Fruit fly (Drosophila melanogaster) whole organism, prepupa: ENCODE data around the gene CG7320.

Experiments used
- Blimp-1 ChIP-seq: fragments of 200-800 bp; sonication (Bioruptor generic); optimal IDR thresholded peaks from 3 replicates; lab custom pipeline; 2017; ENCODE audit warnings: missing biosample characterization, missing genetic modification characterization, mild to moderate bottlenecking, moderate library complexity, missing genetic modification reagents
- CG10669 ChIP-seq: fragments of 200-800 bp; sonication (Bioruptor generic); optimal IDR thresholded peaks from 3 replicates; lab custom pipeline; 2018; ENCODE audit warnings: missing biosample characterization, mild to moderate bottlenecking, missing genetic modification characterization, moderate library complexity
- CG11294 ChIP-seq: fragments of 200-800 bp; sonication (Bioruptor generic); IDR thresholded peaks from 2 replicates; pipeline ENCODE4 v1.3.6; 2022; ENCODE audit warnings: missing biosample characterization, missing genetic modification characterization
- CG15336 ChIP-seq: fragments of 200-800 bp; sonication (Bioruptor generic); IDR thresholded peaks from 2 replicates; pipeline ENCODE4 v1.3.6; 2022; ENCODE audit warnings: missing biosample characterization, missing genetic modification characterization
- CG1621 ChIP-seq: fragments of 200-800 bp; sonication (Bioruptor generic); optimal IDR thresholded peaks from 3 replicates; lab custom pipeline; 2018; ENCODE audit warnings: missing biosample characterization, mild to moderate bottlenecking, missing genetic modification characterization
- CG3032 ChIP-seq: fragments of 200-800 bp; optimal IDR thresholded peaks from 2 replicates; lab custom pipeline; 2019; ENCODE audit warnings: missing biosample characterization, mild to moderate bottlenecking, missing genetic modification characterization, moderate library complexity
- CG31627 ChIP-seq: fragments of 200-800 bp; sonication (Bioruptor generic); optimal IDR thresholded peaks from 3 replicates; lab custom pipeline; 2016; ENCODE audit warnings: missing biosample characterization, missing genetic modification characterization
- CG3919 ChIP-seq: fragments of 200-800 bp; sonication (Bioruptor generic); optimal IDR thresholded peaks from 3 replicates; lab custom pipeline; 2016; ENCODE audit warnings: missing biosample characterization, missing genetic modification characterization
- CG4318 ChIP-seq: fragments of 200-800 bp; sonication (Bioruptor generic); optimal IDR thresholded peaks from 3 replicates; lab custom pipeline; 2017; ENCODE audit warnings: missing biosample characterization, mild to moderate bottlenecking, missing genetic modification characterization
- CG6163 ChIP-seq: fragments of 200-800 bp; sonication (Bioruptor generic); IDR thresholded peaks from 3 replicates; pipeline ENCODE4 v1.3.6; 2022; ENCODE audit warnings: missing biosample characterization, missing genetic modification characterization
- CG6276 ChIP-seq: fragments of 200-800 bp; sonication (Bioruptor generic); optimal IDR thresholded peaks from 2 replicates; lab custom pipeline; 2017; ENCODE audit warnings: missing biosample characterization, mild to moderate bottlenecking, missing genetic modification characterization
- CG6808 ChIP-seq: fragments of 200-800 bp; sonication (Bioruptor generic); optimal IDR thresholded peaks from 3 replicates; lab custom pipeline; 2017; ENCODE audit warnings: missing biosample characterization, missing genetic modification characterization, mild to moderate bottlenecking, moderate library complexity, missing genetic modification reagents
- CG6854 ChIP-seq: fragments of 200-800 bp; sonication (Bioruptor generic); optimal IDR thresholded peaks from 2 replicates; lab custom pipeline; 2017; ENCODE audit warnings: missing biosample characterization, mild to moderate bottlenecking, missing genetic modification characterization
- CG7368 ChIP-seq: fragments of 200-800 bp; sonication (Bioruptor generic); optimal IDR thresholded peaks from 3 replicates; lab custom pipeline; 2016; ENCODE audit warnings: missing biosample characterization, missing genetic modification characterization
- CG8119 ChIP-seq: fragments of 200-800 bp; sonication (Bioruptor generic); IDR thresholded peaks from 3 replicates; pipeline ENCODE4 v1.3.6; 2022; ENCODE audit warnings: missing biosample characterization, missing genetic modification characterization
- CG8319 ChIP-seq: fragments of 200-800 bp; sonication (Bioruptor generic); optimal IDR thresholded peaks from 3 replicates; lab custom pipeline; 2016; ENCODE audit warnings: missing biosample characterization, missing genetic modification characterization
- CG9139 ChIP-seq: fragments of 200-800 bp; sonication (Bioruptor generic); optimal IDR thresholded peaks from 3 replicates; lab custom pipeline; 2017; ENCODE audit warnings: missing biosample characterization, mild to moderate bottlenecking, missing genetic modification characterization
- Eip78C ChIP-seq: fragments of 200-800 bp; sonication (Bioruptor generic); peaks from one replicate; lab custom pipeline; 2016; ENCODE audit warnings: missing biosample characterization, missing genetic modification characterization
- Ets96B ChIP-seq: fragments of 200-800 bp; optimal IDR thresholded peaks from 2 replicates; lab custom pipeline; 2019; ENCODE audit warnings: missing biosample characterization, mild to moderate bottlenecking, missing genetic modification characterization, moderate library complexity
- Gug ChIP-seq: fragments of 200-800 bp; sonication (Bioruptor generic); IDR thresholded peaks from 2 replicates; pipeline ENCODE4 v1.3.6; 2022; ENCODE audit warnings: missing biosample characterization, missing genetic modification characterization
- Hr38 ChIP-seq: sonication (Bioruptor generic); optimal IDR thresholded peaks from 2 replicates; lab custom pipeline; 2016; ENCODE audit warnings: missing biosample characterization, missing genetic modification characterization
- Hr4 ChIP-seq: fragments of 200-800 bp; sonication (Bioruptor generic); optimal IDR thresholded peaks from 3 replicates; lab custom pipeline; 2016; ENCODE audit warnings: missing biosample characterization, missing genetic modification characterization
- Lpt ChIP-seq: fragments of 200-800 bp; sonication (Bioruptor generic); optimal IDR thresholded peaks from 3 replicates; lab custom pipeline; 2016; ENCODE audit warnings: missing biosample characterization, missing genetic modification characterization
- Met ChIP-seq: fragments of 200-800 bp; sonication (Bioruptor generic); optimal IDR thresholded peaks from 3 replicates; lab custom pipeline; 2016; ENCODE audit warnings: missing biosample characterization, missing genetic modification characterization
- Sox102F ChIP-seq: fragments of 200-800 bp; sonication (Bioruptor generic); optimal IDR thresholded peaks from 2 replicates; lab custom pipeline; 2016; ENCODE audit warnings: missing biosample characterization, mild to moderate bottlenecking, missing genetic modification characterization
- Sox15 ChIP-seq: fragments of 200-800 bp; sonication (Bioruptor generic); optimal IDR thresholded peaks from 3 replicates; lab custom pipeline; 2016; ENCODE audit warnings: missing biosample characterization, missing genetic modification characterization
- acj6 ChIP-seq: fragments of 200-800 bp; sonication (Bioruptor generic); optimal IDR thresholded peaks from 3 replicates; lab custom pipeline; 2016; ENCODE audit warnings: missing biosample characterization, missing genetic modification characterization
- cyc ChIP-seq: fragments of 200-800 bp; sonication (Bioruptor generic); optimal IDR thresholded peaks from 3 replicates; lab custom pipeline; 2016; ENCODE audit warnings: missing biosample characterization, missing genetic modification characterization
- dsx ChIP-seq: fragments of 200-800 bp; optimal IDR thresholded peaks from 3 replicates; lab custom pipeline; 2019; ENCODE audit warnings: missing biosample characterization, mild to moderate bottlenecking, missing genetic modification characterization, moderate library complexity; ENCODE audit not compliant: poor library complexity, severe bottlenecking
- esn ChIP-seq: fragments of 200-800 bp; sonication (Bioruptor generic); optimal IDR thresholded peaks from 2 replicates; lab custom pipeline; 2016; ENCODE audit warnings: missing biosample characterization, mild to moderate bottlenecking, missing genetic modification characterization, moderate library complexity
- fd85E ChIP-seq: fragments of 200-800 bp; sonication (Bioruptor generic); optimal IDR thresholded peaks from 3 replicates; lab custom pipeline; 2016; ENCODE audit warnings: missing biosample characterization, missing genetic modification characterization
- fkh ChIP-seq: fragments of 200-800 bp; sonication (Bioruptor generic); optimal IDR thresholded peaks from 3 replicates; lab custom pipeline; 2017; ENCODE audit warnings: missing biosample characterization, mild to moderate bottlenecking, missing genetic modification characterization, moderate library complexity
- lz ChIP-seq: fragments of 200-800 bp; sonication (Bioruptor generic); optimal IDR thresholded peaks from 3 replicates; lab custom pipeline; 2016; ENCODE audit warnings: missing biosample characterization, missing genetic modification characterization
- net ChIP-seq: fragments of 200-800 bp; sonication (Bioruptor generic); optimal IDR thresholded peaks from 3 replicates; lab custom pipeline; 2016; ENCODE audit warnings: missing biosample characterization, missing genetic modification characterization
- spab ChIP-seq: fragments of 200-800 bp; sonication (Bioruptor generic); optimal IDR thresholded peaks from 2 replicates; lab custom pipeline; 2017; ENCODE audit warnings: missing biosample characterization, mild to moderate bottlenecking, missing genetic modification characterization, missing genetic modification reagents
- ss ChIP-seq, 2 experiments: fragments of 200-800 bp; sonication (Bioruptor generic); optimal IDR thresholded peaks; 2 replicates in 1 of 2; 3 replicates in 1 of 2; lab custom pipeline; 2017 to 2018; ENCODE audit warnings: mild to moderate bottlenecking in 2 of 2, missing biosample characterization in 2 of 2, missing genetic modification characterization in 2 of 2, moderate library complexity in 1 of 2
- svp ChIP-seq: fragments of 200-800 bp; sonication (Bioruptor generic); peaks from one replicate; lab custom pipeline; 2016; ENCODE audit warnings: missing biosample characterization, missing genetic modification characterization
- topi ChIP-seq: fragments of 200-800 bp; sonication (Bioruptor generic); optimal IDR thresholded peaks from 3 replicates; lab custom pipeline; 2016; ENCODE audit warnings: missing biosample characterization, missing genetic modification characterization
- vri ChIP-seq: fragments of 200-800 bp; sonication (Bioruptor generic); optimal IDR thresholded peaks from 3 replicates; lab custom pipeline; 2016; ENCODE audit warnings: missing biosample characterization, mild to moderate bottlenecking, missing genetic modification characterization

The CG7320 gene

DNA sequence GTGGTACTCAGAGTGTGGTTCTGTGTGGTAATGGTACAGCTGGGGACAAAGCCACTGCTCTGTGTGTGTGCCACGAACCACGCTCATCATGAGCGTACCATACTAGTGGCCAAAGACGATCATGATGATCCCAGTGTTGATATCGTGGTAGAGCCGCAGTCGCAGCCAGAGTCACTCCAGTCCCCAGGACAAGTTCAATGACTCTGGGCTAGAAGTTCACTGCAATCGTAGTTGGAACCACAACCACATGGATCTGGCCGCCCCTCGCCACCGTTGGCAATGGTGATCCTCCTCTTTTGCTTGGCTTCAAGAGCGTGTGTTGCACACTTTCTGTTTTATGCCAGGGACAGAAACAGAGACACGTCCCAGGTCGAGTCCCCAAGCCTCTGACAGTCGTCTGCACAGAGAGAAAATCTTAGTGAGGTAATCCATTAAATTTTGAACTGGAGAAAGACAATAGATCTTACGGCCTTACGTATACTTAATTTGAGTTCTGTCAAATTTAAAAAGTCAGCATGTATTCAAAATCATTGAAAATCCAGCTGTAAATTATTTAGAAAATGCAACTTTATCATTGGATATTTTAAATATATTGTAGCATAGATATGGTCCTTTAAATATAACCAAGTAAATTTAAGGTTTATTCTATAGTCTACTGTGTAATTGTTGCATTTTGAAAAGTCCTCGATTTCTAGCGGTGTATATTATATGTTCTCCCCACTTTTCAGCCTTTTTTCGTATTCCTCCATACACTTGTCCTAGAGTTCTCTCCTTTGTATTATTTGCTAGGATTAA, 30.8 kb downstream of the CG7320 start (continued):
- TF ChIP-seq CG15336 (GFP tag; lab: Robert Waterston, UW), result peak; percentile 58; the same call in 1 of the 2 replicates
- TF ChIP-seq CG8319 (GFP tag; lab: Kevin White, UChicago), result peak; percentile 60
- peak; percentile 97 for TF ChIP-seq CG6808 (GFP tag; lab: Kevin White, UChicago)
- peak; percentile 93 for TF ChIP-seq dsx (GFP tag; lab: Kevin White, UChicago)
- TF ChIP-seq CG9139 (GFP tag; lab: Kevin White, UChicago), result peak; percentile 90
- peak; percentile 33 for TF ChIP-seq vri (GFP tag; lab: Kevin White, UChicago)
- TF ChIP-seq Lpt, result peak; percentile 76
- peak; percentile 59 for TF ChIP-seq Sox15 (GFP tag; lab: Kevin White, UChicago)
- peak; percentile 66 for TF ChIP-seq CG4318 (GFP tag; lab: Kevin White, UChicago)
- no peak for TF ChIP-seq Hr38 (GFP tag; lab: Kevin White, UChicago)
- peak; percentile 91 for TF ChIP-seq CG3919
- peak; percentile 95 to 97 for TF ChIP-seq ss (GFP tag; optimal IDR thresholded peaks at IDR 0.05; lab: Kevin White, UChicago)
- TF ChIP-seq cyc, result peak; percentile 68
- peak; percentile 78 for TF ChIP-seq net
- TF ChIP-seq CG3032 (tag; lab: Kevin White, UChicago), result peak; percentile 98
- TF ChIP-seq acj6, result peak; percentile 87
- peak; percentile 6 for TF ChIP-seq fd85E (GFP tag; lab: Kevin White, UChicago)
- TF ChIP-seq lz (GFP tag; lab: Kevin White, UChicago), result peak; percentile 75
- peak; percentile 63 for TF ChIP-seq Hr4 (GFP tag; lab: Kevin White, UChicago)
- TF ChIP-seq CG6854 (GFP tag; lab: Kevin White, UChicago), result peak; percentile 39
- TF ChIP-seq Sox102F (GFP tag; lab: Kevin White, UChicago), result peak; percentile 68
- peak; percentile 84 for TF ChIP-seq esn (GFP tag; lab: Kevin White, UChicago)
- TF ChIP-seq CG31627, result peak; percentile 72

DNA sequence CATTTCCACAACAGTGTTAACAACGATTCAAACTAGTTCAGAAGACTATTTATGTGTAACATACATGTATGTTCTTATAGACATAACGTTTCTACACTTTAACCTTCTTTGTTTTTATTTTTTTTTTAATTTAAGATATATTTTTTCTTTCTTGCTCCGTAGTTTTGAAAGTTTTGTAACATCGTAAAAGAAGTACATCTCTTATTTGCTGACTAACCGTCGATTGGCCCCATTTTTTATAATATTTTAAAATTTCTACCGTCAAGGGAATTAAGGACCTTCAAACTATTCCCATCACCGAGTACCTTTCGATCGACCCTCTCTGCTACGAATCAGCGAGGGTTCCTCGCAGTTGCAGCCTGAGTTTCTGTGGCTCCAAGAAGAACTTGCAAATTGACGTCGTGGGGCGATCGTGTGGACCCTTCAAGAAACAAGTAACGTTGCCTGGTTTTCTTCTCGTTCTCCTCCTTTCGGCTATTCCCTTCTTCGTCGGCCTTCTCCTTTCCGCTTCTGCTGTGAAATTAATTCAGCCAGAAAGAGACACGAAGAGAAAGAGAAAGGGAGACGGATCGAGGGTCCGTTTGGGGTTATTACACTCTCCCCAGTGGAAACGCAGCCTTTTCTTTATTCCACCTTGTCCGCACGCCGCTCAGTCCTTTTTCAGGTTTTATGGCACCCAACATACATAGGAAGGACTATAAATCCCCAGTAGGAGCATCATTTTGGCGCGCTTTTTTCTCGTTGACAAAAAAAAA, 31.9 kb downstream of the CG7320 start:
- TF ChIP-seq fkh (GFP tag; lab: Kevin White, UChicago) (no peak), dsx (GFP tag; lab: Kevin White, UChicago) (peak; percentile 37), CG3919 (no peak), ss (GFP tag; optimal IDR thresholded peaks at IDR 0.05; lab: Kevin White, UChicago) (peak in 1 of 2 experiments; percentile 46), Met (GFP tag; lab: Kevin White, UChicago) (peak; percentile 2), Hr4 (GFP tag; lab: Kevin White, UChicago) (no peak), CG6276 (GFP tag; lab: Kevin White, UChicago) (no peak), CG11294 (GFP tag; lab: Robert Waterston, UW) (no peak), CG10669 (GFP tag; lab: Kevin White, UChicago) (no peak), CG6854 (GFP tag; lab: Kevin White, UChicago) (no peak), Blimp-1 (GFP tag; lab: Kevin White, UChicago) (peak; percentile 19), CG6163 (GFP tag; lab: Robert Waterston, UW) (peak; percentile 51; the same call in 2 of the 3 replicates), CG6808 (GFP tag; lab: Kevin White, UChicago) (no peak), spab (GFP tag; lab: Kevin White, UChicago) (no peak), CG1621 (tag; lab: Kevin White, UChicago) (peak; percentile 41), CG8119 (GFP tag; lab: Robert Waterston, UW) (no peak), svp (GFP tag; lab: Kevin White, UChicago) (peak; percentile 73), Gug (GFP tag; lab: Robert Waterston, UW) (no peak), Sox102F (GFP tag; lab: Kevin White, UChicago) (no peak), lz (GFP tag; lab: Kevin White, UChicago) (no peak), CG7368 (GFP tag; lab: Kevin White, UChicago) (no peak), Ets96B (tag; lab: Kevin White, UChicago) (no peak), Eip78C (peak; percentile 29), topi (GFP tag; lab: Kevin White, UChicago) (no peak), CG9139 (GFP tag; lab: Kevin White, UChicago) (no peak), CG31627 (no peak)
- TF ChIP-seq, all 60 proteins: peak for 8
